Fruit fly (Drosophila melanogaster) Kc167 (cell line): ENCODE measurements around the gene CG16743.

Experiments
- Myc ChIP-seq: fragments of >200 bp; optimal IDR thresholded peaks from 2 replicates; lab custom pipeline; 2017; ENCODE audit warnings: missing external identifiers
- Sin3A ChIP-seq: fragments of >200 bp; optimal IDR thresholded peaks from 2 replicates; lab custom pipeline; 2018; ENCODE audit warnings: missing external identifiers
- h ChIP-seq: fragments of >200 bp; optimal IDR thresholded peaks from 3 replicates; lab custom pipeline; 2018; ENCODE audit warnings: missing external identifiers
- insv ChIP-seq: fragments of >200 bp; optimal IDR thresholded peaks from 3 replicates; lab custom pipeline; 2018; ENCODE audit warnings: missing external identifiers
- psq ChIP-seq: fragments of >200 bp; optimal IDR thresholded peaks from 2 replicates; lab custom pipeline; 2017; ENCODE audit warnings: missing external identifiers
- ttk ChIP-seq: sonication (Bioruptor generic); optimal IDR thresholded peaks from 2 replicates; lab custom pipeline; 2017; ENCODE audit warnings: missing external identifiers

- no peak for TF ChIP-seq ttk
- TF ChIP-seq insv (lab: Kevin White, UChicago) = no peak
- no peak for TF ChIP-seq Myc (lab: Kevin White, UChicago)
- TF ChIP-seq psq (lab: Kevin White, UChicago) = no peak
- no peak for TF ChIP-seq h
- TF ChIP-seq Sin3A (lab: Kevin White, UChicago) = no peak
Observed at dm6 chr2L:11022804-11023203, 50.7 kb downstream of the CG16743 start.
